Worm (Caenorhabditis elegans): ENCODE data around the gene F59B1.8.

F59B1.8 gene

ce11 chrV:3685790-3686208 is 41.8 kb upstream of the F59B1.8 start, which contains the start of gene W08A12.2 (continued):
- TF ChIP-seq nhr-11 (tag; optimal IDR thresholded peaks at IDR 0.05) (no peak), ceh-28 (tag; optimal IDR thresholded peaks at IDR 0.05) (no peak), Y48G9A.11 (GFP tag; IDR thresholded peaks at IDR 0.05) (peak; percentile 56), ceh-44 (GFP tag; IDR thresholded peaks at IDR 0.05) (no peak), fkh-10 (GFP tag; optimal IDR thresholded peaks at IDR 0.05) (no peak), pqm-1 (tag; optimal IDR thresholded peaks at IDR 0.05) (no peak), rbr-2 (tag; optimal IDR thresholded peaks at IDR 0.05) (no peak), nhr-6 (tag; optimal IDR thresholded peaks at IDR 0.05) (peak; percentile 38), nhr-41 (GFP tag; IDR thresholded peaks at IDR 0.05) (peak; percentile 74; the same call in 1 of the 2 replicates), daf-8 (GFP tag; IDR thresholded peaks at IDR 0.05) (no peak), arid-1 (GFP tag; conservative IDR thresholded peaks at IDR 0.05) (peak; percentile 49; the same call in 1 of the 2 replicates), F44E2.7 (GFP tag; IDR thresholded peaks at IDR 0.05) (no peak), Y5F2A.4 (GFP tag; optimal IDR thresholded peaks at IDR 0.05) (no peak), daf-12 (tag; optimal IDR thresholded peaks at IDR 0.05) (no peak), dmd-8 (GFP tag; IDR thresholded peaks at IDR 0.05) (peak; percentile 76; the same call in 1 of the 2 replicates), ztf-7 (tag; optimal IDR thresholded peaks at IDR 0.05) (no peak), hlh-30 (tag; optimal IDR thresholded peaks at IDR 0.05; ENCODE audit: insufficient read depth) (peak; percentile 77), zfp-3 (GFP tag; conservative IDR thresholded peaks at IDR 0.05) (peak; percentile 36), nhr-48 (tag; optimal IDR thresholded peaks at IDR 0.05) (no peak), nhr-42 (GFP tag; IDR thresholded peaks at IDR 0.05) (no peak), R02D3.7 (tag; optimal IDR thresholded peaks at IDR 0.05) (no peak), F10B5.3 (tag; optimal IDR thresholded peaks at IDR 0.05) (no peak), nhr-102 (tag; optimal IDR thresholded peaks at IDR 0.05) (no peak), lir-3 (tag; optimal IDR thresholded peaks at IDR 0.05) (no peak), unc-62 (GFP tag; optimal IDR thresholded peaks at IDR 0.05 in 1 of 2) (peak in 1 of 2 experiments; percentile 34), unc-62 (tag; optimal IDR thresholded peaks at IDR 0.05) (no peak), duxl-1 (tag; optimal IDR thresholded peaks at IDR 0.05; ENCODE audit: poor library complexity) (peak; percentile 12), hif-1 (tag; optimal IDR thresholded peaks at IDR 0.05) (peak in 1 of 2 experiments; percentile 15), lin-29 (GFP tag; IDR thresholded peaks at IDR 0.05) (no peak), gei-8 (GFP tag; optimal IDR thresholded peaks at IDR 0.05) (no peak), egl-43 (GFP tag; IDR thresholded peaks at IDR 0.05) (0 out of 2 replicates have a peak, but pooled peaks have one; percentile 65), jun-1 (tag; optimal IDR thresholded peaks at IDR 0.05) (no peak), spr-1 (tag; optimal IDR thresholded peaks at IDR 0.05) (no peak), nhr-237 (tag; optimal IDR thresholded peaks at IDR 0.05) (no peak), zfp-2 (tag; optimal IDR thresholded peaks at IDR 0.05) (no peak), mxl-2 (GFP tag; conservative IDR thresholded peaks at IDR 0.05) (no peak), mdt-29 (GFP tag; IDR thresholded peaks at IDR 0.05) (peak; percentile 40; the same call in 1 of the 2 replicates), fos-1 (tag; optimal IDR thresholded peaks at IDR 0.05) (no peak), lin-1 (GFP tag; IDR thresholded peaks at IDR 0.05) (no peak), set-16 (GFP tag; IDR thresholded peaks at IDR 0.05) (peak; percentile 16; the same call in 1 of the 2 replicates), nhr-111 (GFP tag; optimal IDR thresholded peaks at IDR 0.05) (peak; percentile 8), aha-1 (tag) (peak; percentile 29), zip-11 (GFP tag; IDR thresholded peaks at IDR 0.05) (no peak), nhr-76 (tag; optimal IDR thresholded peaks at IDR 0.05) (no peak), mes-2 (tag; optimal IDR thresholded peaks at IDR 0.05; ENCODE audit: poor library complexity, severe bottlenecking) (no peak), mxl-3 (GFP tag; optimal IDR thresholded peaks at IDR 0.05) (no peak), vab-7 (GFP tag; IDR thresholded peaks at IDR 0.05) (peak; percentile 71), php-3 (GFP tag; IDR thresholded peaks at IDR 0.05) (0 out of 2 replicates have a peak, but pooled peaks have one; percentile 34), F49E8.2 (tag; optimal IDR thresholded peaks at IDR 0.05; ENCODE audit: borderline replicate concordance) (no peak), lin-13 (GFP tag; optimal IDR thresholded peaks at IDR 0.05) (no peak), dmd-6 (GFP tag; IDR thresholded peaks at IDR 0.05) (peak; percentile 25; the same call in 1 of the 2 replicates), Y105C5A.15 (GFP tag; IDR thresholded peaks at IDR 0.05) (no peak)

Measured in whole organism, L4 larva.